Fruit fly (Drosophila melanogaster): ENCODE data around the gene CG15211.

DNA sequence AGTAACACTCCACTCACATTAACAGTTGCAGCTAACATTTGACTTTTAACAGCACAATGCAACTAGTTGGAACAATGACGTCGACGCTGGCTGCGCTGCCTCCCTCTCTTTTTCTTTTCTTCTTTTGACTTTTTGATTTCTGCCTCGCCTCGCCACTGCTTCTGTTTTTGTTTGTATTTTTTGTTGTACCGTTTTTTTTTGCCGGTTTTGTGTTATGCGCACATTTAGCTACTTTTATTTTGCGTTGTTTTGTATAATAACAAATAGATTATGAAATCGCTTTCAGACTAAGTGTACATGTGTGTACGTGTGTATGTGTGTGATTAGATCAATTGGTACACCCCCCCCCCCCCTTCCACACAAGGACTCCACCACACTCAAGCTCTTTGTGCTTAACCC lies 29.8 kb upstream of the CG15211 start:
- TF ChIP-seq CTCF (optimal IDR thresholded peaks at IDR 0.05) (no peak), CG8478 (optimal IDR thresholded peaks at IDR 0.05) (no peak)

Data from S2 (cell line).